Worm (Caenorhabditis elegans) whole organism, L1 larva: Measurements from ENCODE around the gene T19D7.6.
A peak's percentile ranks its signal among the peaks of the same experiment; 100 is the strongest.

Experiments used
- C34B4.2 ChIP-seq: sonication (generic microtip); optimal IDR thresholded peaks from 2 replicates; lab custom pipeline; 2017; ENCODE audit warnings: mild to moderate bottlenecking, missing genetic modification characterization, missing compliant biosample characterization
- Y116A8C.19 ChIP-seq: sonication (generic microtip); optimal IDR thresholded peaks from 2 replicates; lab custom pipeline; 2016; ENCODE audit warnings: missing compliant biosample characterization, missing genetic modification characterization, borderline replicate concordance
- aha-1 ChIP-seq: fragments of 150-350 bp; optimal IDR thresholded peaks from 2 replicates; lab custom pipeline; 2014; ENCODE audit warnings: missing biosample characterization, missing genetic modification characterization
- ama-1 ChIP-seq: fragments of 150-350 bp; optimal IDR thresholded peaks from 2 replicates; lab custom pipeline; 2014
- ceh-63 ChIP-seq: fragments of 200-800 bp; sonication (Bioruptor generic); optimal IDR thresholded peaks from 2 replicates; lab custom pipeline; 2018; ENCODE audit warnings: mild to moderate bottlenecking, missing genetic modification characterization, missing compliant biosample characterization
- ceh-90 ChIP-seq: sonication (generic microtip); optimal IDR thresholded peaks from 2 replicates; lab custom pipeline; 2016; ENCODE audit warnings: missing genetic modification characterization, missing compliant biosample characterization
- efl-1 ChIP-seq, 4 experiments: fragments of 150-350 bp; optimal IDR thresholded peaks in 3 of 4; peaks in 1 of 4; 1 replicate in 1 of 4; 2 replicates in 3 of 4; lab custom pipeline; 2014; ENCODE audit warnings: missing biosample characterization in 2 of 4, missing genetic modification characterization in 2 of 4, missing genetic modification reagents in 2 of 4
- elt-2 ChIP-seq: sonication (generic microtip); optimal IDR thresholded peaks from 2 replicates; lab custom pipeline; 2016; ENCODE audit warnings: missing genetic modification characterization, mild to moderate bottlenecking, inconsistent platforms, missing compliant biosample characterization, missing genetic modification reagents
- ets-5 ChIP-seq: fragments of 200-800 bp; sonication (Bioruptor generic); IDR thresholded peaks from 2 replicates; pipeline ENCODE4 v1.3.6; 2022; ENCODE audit warnings: missing genetic modification characterization, missing compliant biosample characterization
- irx-1 ChIP-seq: sonication (generic microtip); optimal IDR thresholded peaks from 2 replicates; lab custom pipeline; 2016; ENCODE audit warnings: missing genetic modification characterization, missing compliant biosample characterization
- lin-14 ChIP-seq: fragments of 200-800 bp; sonication (Bioruptor generic); optimal IDR thresholded peaks from 2 replicates; lab custom pipeline; 2018; ENCODE audit warnings: mild to moderate bottlenecking, missing genetic modification characterization, moderate library complexity, missing compliant biosample characterization
- lin-15B ChIP-seq: fragments of 150-350 bp; sonication (generic microtip); optimal IDR thresholded peaks from 3 replicates; lab custom pipeline; 2014; ENCODE audit warnings: missing biosample characterization, missing genetic modification characterization
- lin-35 ChIP-seq, 2 experiments: fragments of 150-350 bp; optimal IDR thresholded peaks; 2 replicates each; lab custom pipeline; 2014; ENCODE audit warnings: missing biosample characterization in 2 of 2, missing genetic modification characterization in 2 of 2, missing genetic modification reagents in 2 of 2
- lir-3 ChIP-seq: sonication (generic microtip); optimal IDR thresholded peaks from 2 replicates; lab custom pipeline; 2016; ENCODE audit warnings: mild to moderate bottlenecking, missing genetic modification characterization, moderate library complexity, missing compliant biosample characterization; ENCODE audit not compliant: poor library complexity
- lsy-2 ChIP-seq, 2 experiments: fragments of 150-350 bp; optimal IDR thresholded peaks; 2 replicates each; lab custom pipeline; 2014; ENCODE audit warnings: missing biosample characterization in 2 of 2, missing genetic modification characterization in 2 of 2
- mab-9 ChIP-seq: fragments of 200-800 bp; sonication (Bioruptor generic); IDR thresholded peaks from 2 replicates; pipeline ENCODE4 v1.3.6; 2022; ENCODE audit warnings: missing genetic modification reagents, missing genetic modification characterization, missing compliant biosample characterization
- mdl-1 ChIP-seq, 2 experiments: fragments of 150-350 bp; optimal IDR thresholded peaks; 2 replicates each; lab custom pipeline; 2014 to 2017; ENCODE audit warnings: missing biosample characterization in 2 of 2, missing genetic modification characterization in 2 of 2, inconsistent platforms in 1 of 2
- mep-1 ChIP-seq: fragments of 150-350 bp; optimal IDR thresholded peaks from 2 replicates; lab custom pipeline; 2014; ENCODE audit warnings: missing biosample characterization, missing genetic modification characterization
- nhr-11 ChIP-seq: fragments of 150-350 bp; optimal IDR thresholded peaks from 2 replicates; lab custom pipeline; 2014; ENCODE audit warnings: missing biosample characterization, missing genetic modification characterization
- nhr-12 ChIP-seq: sonication (generic microtip); optimal IDR thresholded peaks from 2 replicates; lab custom pipeline; 2017; ENCODE audit warnings: missing biosample characterization, missing genetic modification characterization
- nhr-237 ChIP-seq: fragments of 150-350 bp; optimal IDR thresholded peaks from 2 replicates; lab custom pipeline; 2014; ENCODE audit warnings: missing biosample characterization, missing genetic modification characterization
- nhr-71 ChIP-seq: sonication (generic microtip); optimal IDR thresholded peaks from 2 replicates; lab custom pipeline; 2016; ENCODE audit warnings: mild to moderate bottlenecking, missing genetic modification characterization, moderate library complexity, missing compliant biosample characterization
- nhr-76 ChIP-seq: sonication (generic microtip); optimal IDR thresholded peaks from 2 replicates; lab custom pipeline; 2017; ENCODE audit warnings: missing biosample characterization, missing genetic modification characterization
- nhr-85 ChIP-seq: sonication (generic microtip); peaks from one replicate; lab custom pipeline; 2016; ENCODE audit warnings: missing genetic modification characterization, inconsistent platforms, missing compliant biosample characterization
- nhr-90 ChIP-seq: sonication (generic microtip); optimal IDR thresholded peaks from 2 replicates; lab custom pipeline; 2016; ENCODE audit warnings: mild to moderate bottlenecking, missing genetic modification characterization, missing compliant biosample characterization; ENCODE audit not compliant: poor library complexity
- pag-3 ChIP-seq: sonication (generic microtip); optimal IDR thresholded peaks from 2 replicates; lab custom pipeline; 2017; ENCODE audit warnings: missing genetic modification characterization, mild to moderate bottlenecking, missing compliant biosample characterization, antibody characterized with exemption, borderline replicate concordance; ENCODE audit not compliant: insufficient read depth
- rnt-1 ChIP-seq: sonication (generic microtip); optimal IDR thresholded peaks from 2 replicates; lab custom pipeline; 2016; ENCODE audit warnings: mild to moderate bottlenecking, missing genetic modification characterization, moderate library complexity, missing compliant biosample characterization
- snpc-4 ChIP-seq: fragments of 150-350 bp; optimal IDR thresholded peaks from 2 replicates; lab custom pipeline; 2014; ENCODE audit warnings: missing biosample characterization, missing genetic modification characterization
- snu-23 ChIP-seq: sonication (generic microtip); optimal IDR thresholded peaks from 2 replicates; lab custom pipeline; 2016; ENCODE audit warnings: missing genetic modification characterization, missing compliant biosample characterization
- swsn-7 ChIP-seq: sonication (generic microtip); optimal IDR thresholded peaks from 2 replicates; lab custom pipeline; 2016; ENCODE audit warnings: missing genetic modification characterization, missing compliant biosample characterization
- unc-98 ChIP-seq: fragments of 200-800 bp; sonication (Bioruptor generic); IDR thresholded peaks from 2 replicates; pipeline ENCODE4 v1.3.6; 2022; ENCODE audit warnings: missing genetic modification characterization, missing compliant biosample characterization
- ztf-11 ChIP-seq, 2 experiments: sonication (generic microtip); optimal IDR thresholded peaks; 2 replicates each; lab custom pipeline; 2016 to 2017; ENCODE audit warnings: missing genetic modification characterization in 2 of 2, missing biosample characterization in 1 of 2, missing compliant biosample characterization in 1 of 2
- ztf-4 ChIP-seq: fragments of 150-350 bp; optimal IDR thresholded peaks from 2 replicates; lab custom pipeline; 2014; ENCODE audit warnings: missing biosample characterization, missing genetic modification characterization

T19D7.6 gene

DNA sequence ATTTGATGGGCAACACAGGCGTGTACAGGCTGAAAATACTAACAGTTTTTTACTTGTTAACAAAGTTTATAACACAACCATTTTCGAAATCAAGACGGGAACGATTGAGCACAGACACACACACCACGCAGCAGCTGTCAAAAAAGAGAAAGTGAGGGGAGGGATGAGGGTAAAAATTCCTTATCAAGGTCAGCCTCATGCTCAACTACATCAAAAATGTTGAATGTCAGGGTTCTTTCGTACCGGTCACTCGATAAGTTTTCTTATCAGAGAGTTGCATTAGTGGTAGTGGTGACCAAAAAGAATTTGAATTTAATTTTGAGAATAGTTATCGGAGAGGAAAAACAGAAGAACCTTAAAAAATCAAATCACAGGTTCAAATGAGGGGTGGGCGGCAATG lies at the start of gene T19D7.6:
T19D7.6 (minus strand) TSS at position 198 of the 400 bp plus-strand sequence.
- TF ChIP-seq rnt-1 (tag; lab: Kevin White, UChicago) = no peak
- TF ChIP-seq C34B4.2 (tag; lab: Kevin White, UChicago) = no peak
- TF ChIP-seq efl-1 (optimal IDR thresholded peaks at IDR 0.05; lab: Kevin White, UChicago) = no peak
- TF ChIP-seq efl-1 (GFP tag; optimal IDR thresholded peaks at IDR 0.05 in 1 of 2; lab: Kevin White, UChicago) = peak in 1 of 2 experiments; percentile 2
- no peak for TF ChIP-seq ztf-11 (tag; optimal IDR thresholded peaks at IDR 0.05; lab: Kevin White, UChicago)
- TF ChIP-seq ceh-63 (GFP tag; lab: Kevin White, UChicago) = no peak
- peak in 1 of 2 experiments; percentile 20 for TF ChIP-seq lin-35 (GFP tag; optimal IDR thresholded peaks at IDR 0.05; lab: Kevin White, UChicago)
- TF ChIP-seq elt-2 (tag; lab: Kevin White, UChicago) = peak; percentile 43
- no peak for TF ChIP-seq ets-5
- TF ChIP-seq nhr-76 = no peak

DNA sequence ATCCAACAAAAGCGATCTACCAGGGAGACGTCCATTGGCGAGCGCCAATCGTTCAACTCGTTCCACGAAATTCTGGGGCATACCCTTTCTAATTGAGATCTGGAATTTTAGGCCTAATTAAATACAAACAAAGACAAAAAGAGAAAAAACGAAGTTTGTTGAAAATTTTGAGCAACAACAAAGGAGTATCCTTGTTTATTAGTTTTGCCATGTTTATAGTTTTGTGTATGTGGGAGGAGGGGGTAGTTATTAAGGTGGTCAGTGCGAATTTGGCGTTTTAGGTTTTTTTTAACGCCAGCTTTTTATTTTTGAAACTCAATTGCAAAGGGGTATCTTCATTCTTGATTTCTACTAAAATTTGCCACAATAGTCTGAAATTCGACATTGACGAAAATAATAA lies 43.8 kb upstream of the T19D7.6 start, which contains the start of gene irk-2:
irk-2 (minus strand) TSS at position 101 of the 400 bp plus-strand sequence.
- no peak for TF ChIP-seq nhr-85 (tag; lab: Kevin White, UChicago)
- TF ChIP-seq Y116A8C.19 (tag; lab: Kevin White, UChicago) = no peak
- TF ChIP-seq mep-1 (tag; lab: Kevin White, UChicago) = no peak
- TF ChIP-seq aha-1 (tag; lab: Kevin White, UChicago) = no peak
- TF ChIP-seq nhr-12 (tag; lab: Kevin White, UChicago) = no peak
- TF ChIP-seq nhr-11 (tag; lab: Kevin White, UChicago) = no peak

DNA sequence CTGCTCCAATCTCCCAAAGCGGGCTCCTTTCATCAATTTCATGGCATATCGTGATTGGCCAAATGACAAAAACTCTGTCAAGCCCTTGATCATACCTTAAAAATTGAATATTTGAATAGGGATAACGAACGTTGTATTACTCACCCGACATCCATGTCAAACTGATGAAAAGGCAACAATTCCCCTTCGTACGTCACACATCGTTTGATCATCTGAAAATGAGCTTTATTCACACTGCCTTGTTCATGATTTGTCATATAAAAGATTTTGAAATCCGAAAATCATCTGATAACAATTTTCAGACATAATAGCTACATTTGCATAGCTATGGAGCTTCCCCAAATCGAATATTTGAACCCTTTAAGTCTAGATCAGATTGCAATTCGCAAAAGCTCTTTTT lies 35.9 kb upstream of the T19D7.6 start, which contains the start of gene M02A10.1:
M02A10.1 (plus strand) TSS at position 301 of the 400 bp plus-strand sequence.
- TF ChIP-seq ets-5 (no peak), ama-1 (lab: Kevin White, UChicago) (no peak), irx-1 (tag; lab: Kevin White, UChicago) (no peak), snu-23 (GFP tag; lab: Kevin White, UChicago) (no peak), lin-15B (tag; lab: Kevin White, UChicago) (no peak)
- TF ChIP-seq, all 84 proteins: peak for 0

DNA sequence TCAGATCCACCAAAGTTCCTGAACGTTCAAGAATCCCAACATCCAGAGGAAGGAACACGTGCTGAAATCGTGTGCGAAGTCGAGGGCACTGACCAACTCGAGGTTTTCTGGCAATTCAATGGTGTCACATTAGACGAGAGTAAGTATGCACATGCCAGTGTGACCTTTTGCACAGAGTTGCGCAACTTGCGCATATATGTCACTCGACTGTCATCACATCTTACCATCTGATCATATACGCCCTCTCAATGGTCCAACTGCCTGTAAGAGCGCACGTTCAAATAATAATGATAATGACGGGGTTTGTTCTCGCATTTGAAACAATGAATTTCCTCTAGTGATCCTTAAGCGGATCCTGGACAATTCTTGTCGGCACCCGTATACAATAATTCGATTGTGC lies 25.7 kb upstream of the T19D7.6 start:
- no peak for TF ChIP-seq ets-5
- TF ChIP-seq ztf-4 (tag; lab: Kevin White, UChicago) = no peak
- TF ChIP-seq nhr-90 (tag; lab: Kevin White, UChicago) = no peak
- no peak for TF ChIP-seq efl-1 (optimal IDR thresholded peaks at IDR 0.05; lab: Kevin White, UChicago)
- TF ChIP-seq efl-1 (GFP tag; optimal IDR thresholded peaks at IDR 0.05 in 1 of 2; lab: Kevin White, UChicago) = peak in 1 of 2 experiments; percentile 37

DNA sequence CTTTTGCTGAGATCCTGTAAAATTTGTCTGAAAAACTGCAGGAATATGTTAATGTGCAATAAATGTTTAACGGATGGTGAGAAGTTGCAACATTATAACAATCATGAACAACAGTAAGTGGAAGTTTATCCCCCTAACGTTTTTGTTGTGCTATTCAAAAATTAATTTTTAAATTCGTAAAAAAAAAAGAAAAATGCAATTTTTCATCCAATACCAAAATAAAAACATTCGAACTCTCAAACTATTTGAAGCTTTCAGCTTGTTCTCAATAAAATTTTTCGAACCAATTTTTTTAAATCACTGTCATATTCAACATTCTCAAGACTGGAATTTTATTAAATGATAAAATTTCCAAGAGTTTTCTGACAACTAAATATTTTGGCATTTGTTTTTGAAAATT lies 21.0 kb upstream of the T19D7.6 start, which contains the start of gene ncam-1:
ncam-1 (plus strand) TSS at position 301 of the 400 bp plus-strand sequence.
- TF ChIP-seq lsy-2 (tag; optimal IDR thresholded peaks at IDR 0.05; lab: Kevin White, UChicago) (no peak), pag-3 (tag; lab: Kevin White, UChicago) (no peak), mdl-1 (tag; optimal IDR thresholded peaks at IDR 0.05; lab: Kevin White, UChicago) (no peak), nhr-237 (tag; lab: Kevin White, UChicago) (no peak), unc-98 (GFP tag; lab: Robert Waterston, UW) (no peak), nhr-71 (tag; lab: Kevin White, UChicago) (no peak), swsn-7 (tag; lab: Kevin White, UChicago) (no peak), ztf-4 (tag; lab: Kevin White, UChicago) (no peak), ceh-90 (tag; lab: Kevin White, UChicago) (no peak), ets-5 (no peak), lin-14 (no peak), lir-3 (tag; lab: Kevin White, UChicago) (no peak), mab-9 (GFP tag; lab: Robert Waterston, UW) (no peak), snpc-4 (tag; lab: Kevin White, UChicago) (no peak), lin-35 (GFP tag; optimal IDR thresholded peaks at IDR 0.05; lab: Kevin White, UChicago) (no peak)
